Worm (Caenorhabditis elegans) whole organism, L4 larva: ENCODE measurements around the gene C17G1.2.

ENCODE experiments used
- F10B5.3 ChIP-seq: sonication (generic microtip); optimal IDR thresholded peaks from 2 replicates; lab custom pipeline; 2016; ENCODE audit warnings: mild to moderate bottlenecking, missing genetic modification characterization, missing compliant biosample characterization
- F49E8.2 ChIP-seq: sonication (generic microtip); optimal IDR thresholded peaks from 2 replicates; lab custom pipeline; 2016; ENCODE audit warnings: missing compliant biosample characterization, mild to moderate bottlenecking, missing genetic modification characterization, borderline replicate concordance
- T20F7.1 ChIP-seq: fragments of 200-800 bp; sonication (Bioruptor generic); optimal IDR thresholded peaks from 2 replicates; lab custom pipeline; 2018; ENCODE audit warnings: mild to moderate bottlenecking, missing genetic modification characterization, missing compliant biosample characterization
- T26A8.4 ChIP-seq: fragments of 200-800 bp; sonication (Bioruptor generic); IDR thresholded peaks from 2 replicates; pipeline ENCODE4 v1.3.6; 2022; ENCODE audit warnings: missing genetic modification characterization, missing compliant biosample characterization
- Y105C5A.15 ChIP-seq: fragments of 200-800 bp; sonication (Bioruptor generic); IDR thresholded peaks from 2 replicates; pipeline ENCODE4 v1.3.6; 2022; ENCODE audit warnings: missing genetic modification characterization, missing compliant biosample characterization
- Y48G9A.11 ChIP-seq: fragments of 200-800 bp; sonication (Bioruptor generic); IDR thresholded peaks from 2 replicates; pipeline ENCODE4 v1.3.6; 2022; ENCODE audit warnings: missing genetic modification reagents, missing genetic modification characterization, missing compliant biosample characterization
- aha-1 ChIP-seq: fragments of 150-350 bp; peaks from one replicate; lab custom pipeline; 2014; ENCODE audit warnings: missing biosample characterization, missing genetic modification characterization
- ama-1 ChIP-seq: fragments of 150-350 bp; optimal IDR thresholded peaks from 2 replicates; lab custom pipeline; 2014; ENCODE audit warnings: inconsistent platforms, mixed read lengths
- arid-1 ChIP-seq: fragments of 200-800 bp; sonication (Bioruptor generic); conservative IDR thresholded peaks from 2 replicates; pipeline ENCODE4 v1.3.6; 2022; ENCODE audit warnings: missing genetic modification reagents, missing genetic modification characterization, missing compliant biosample characterization
- ceh-32 ChIP-seq: sonication (generic microtip); optimal IDR thresholded peaks from 2 replicates; lab custom pipeline; 2016; ENCODE audit warnings: mild to moderate bottlenecking, missing genetic modification characterization, missing compliant biosample characterization; ENCODE audit not compliant: poor library complexity
- ceh-44 ChIP-seq: fragments of 200-800 bp; sonication (Bioruptor generic); IDR thresholded peaks from 2 replicates; pipeline ENCODE4 v1.3.6; 2022; ENCODE audit warnings: missing genetic modification reagents, missing genetic modification characterization, missing compliant biosample characterization
- ces-1 ChIP-seq: fragments of 150-350 bp; sonication (generic microtip); optimal IDR thresholded peaks from 4 replicates; lab custom pipeline; 2014; ENCODE audit warnings: missing biosample characterization, missing genetic modification reagents, missing genetic modification characterization
- daf-16 ChIP-seq, 3 experiments: sonication (generic microtip); optimal IDR thresholded peaks; 2 replicates each; lab custom pipeline; 2016 to 2017; ENCODE audit warnings: missing genetic modification characterization in 3 of 3, missing genetic modification reagents in 3 of 3, mild to moderate bottlenecking in 2 of 3, missing compliant biosample characterization in 2 of 3, missing biosample characterization in 1 of 3, moderate library complexity in 1 of 3
- dmd-8 ChIP-seq: fragments of 200-800 bp; sonication (Bioruptor generic); IDR thresholded peaks from 2 replicates; pipeline ENCODE4 v1.3.6; 2022; ENCODE audit warnings: missing genetic modification characterization, missing compliant biosample characterization
- dmd-9 ChIP-seq: fragments of 200-800 bp; sonication (Bioruptor generic); IDR thresholded peaks from 2 replicates; pipeline ENCODE4 v1.3.6; 2022; ENCODE audit warnings: missing genetic modification reagents, missing genetic modification characterization, missing compliant biosample characterization
- dpl-1 ChIP-seq: fragments of 150-350 bp; optimal IDR thresholded peaks from 2 replicates; lab custom pipeline; 2014; ENCODE audit warnings: missing biosample characterization, missing genetic modification reagents, missing genetic modification characterization
- dve-1 ChIP-seq: sonication (generic microtip); optimal IDR thresholded peaks from 2 replicates; lab custom pipeline; 2017; ENCODE audit warnings: antibody characterized with exemption, mild to moderate bottlenecking, missing genetic modification characterization, missing compliant biosample characterization; ENCODE audit not compliant: insufficient read depth
- fkh-10 ChIP-seq: fragments of 150-350 bp; optimal IDR thresholded peaks from 2 replicates; lab custom pipeline; 2014; ENCODE audit warnings: missing biosample characterization, missing genetic modification reagents, missing genetic modification characterization
- hlh-30 ChIP-seq: sonication (generic microtip); optimal IDR thresholded peaks from 2 replicates; lab custom pipeline; 2017; ENCODE audit warnings: antibody characterized with exemption, mild to moderate bottlenecking, missing genetic modification characterization, missing compliant biosample characterization; ENCODE audit not compliant: insufficient read depth
- hmg-1.1 ChIP-seq: fragments of 200-800 bp; sonication (Bioruptor generic); IDR thresholded peaks from 2 replicates; pipeline ENCODE4 v1.3.6; 2022; ENCODE audit warnings: missing genetic modification reagents, missing genetic modification characterization, missing compliant biosample characterization
- lim-7 ChIP-seq: fragments of 200-800 bp; sonication (Bioruptor generic); IDR thresholded peaks from 2 replicates; pipeline ENCODE4 v1.3.6; 2022; ENCODE audit warnings: missing genetic modification characterization, missing compliant biosample characterization
- lin-13 ChIP-seq: fragments of 150-350 bp; optimal IDR thresholded peaks from 2 replicates; lab custom pipeline; 2014; ENCODE audit warnings: missing biosample characterization, missing genetic modification reagents, missing genetic modification characterization
- lin-15B ChIP-seq: fragments of 150-350 bp; sonication (generic microtip); optimal IDR thresholded peaks from 3 replicates; lab custom pipeline; 2014; ENCODE audit warnings: missing biosample characterization, missing genetic modification characterization
- lin-29 ChIP-seq: fragments of 200-800 bp; sonication (Bioruptor generic); IDR thresholded peaks from 2 replicates; pipeline ENCODE4 v1.3.6; 2022; ENCODE audit warnings: missing genetic modification reagents, missing genetic modification characterization, missing compliant biosample characterization
- lsy-2 ChIP-seq, 2 experiments: fragments of 150-350 bp in 1 of 2; sonication (generic microtip) in 1 of 2; optimal IDR thresholded peaks; 2 replicates each; lab custom pipeline; 2014 to 2017; ENCODE audit warnings: missing biosample characterization in 2 of 2, missing genetic modification characterization in 2 of 2
- madf-5 ChIP-seq, 2 experiments: fragments of 200-800 bp; sonication (Bioruptor generic); IDR thresholded peaks; 2 replicates each; pipeline ENCODE4 v1.3.6; 2022; ENCODE audit warnings: missing compliant biosample characterization in 2 of 2, missing genetic modification characterization in 2 of 2
- mdl-1 ChIP-seq, 2 experiments: fragments of 150-350 bp in 1 of 2; sonication (generic microtip) in 1 of 2; optimal IDR thresholded peaks; 2 replicates each; lab custom pipeline; 2014 to 2017; ENCODE audit warnings: missing biosample characterization in 2 of 2, missing genetic modification characterization in 2 of 2
- mxl-3 ChIP-seq: fragments of 200-800 bp; sonication (Bioruptor generic); optimal IDR thresholded peaks from 2 replicates; lab custom pipeline; 2018; ENCODE audit warnings: mild to moderate bottlenecking, missing genetic modification characterization, missing compliant biosample characterization
- nhr-28 ChIP-seq: fragments of 150-350 bp; optimal IDR thresholded peaks from 2 replicates; lab custom pipeline; 2014; ENCODE audit warnings: missing biosample characterization, missing genetic modification characterization
- nhr-41 ChIP-seq: fragments of 200-800 bp; sonication (Bioruptor generic); IDR thresholded peaks from 2 replicates; pipeline ENCODE4 v1.3.6; 2022; ENCODE audit warnings: missing genetic modification reagents, missing genetic modification characterization, missing compliant biosample characterization
- nhr-76 ChIP-seq: fragments of 150-350 bp; optimal IDR thresholded peaks from 2 replicates; lab custom pipeline; 2014; ENCODE audit warnings: missing biosample characterization, missing genetic modification characterization
- nhr-77 ChIP-seq: fragments of 150-350 bp; optimal IDR thresholded peaks from 2 replicates; lab custom pipeline; 2014; ENCODE audit warnings: missing biosample characterization, missing genetic modification characterization
- php-3 ChIP-seq: fragments of 200-800 bp; sonication (Bioruptor generic); IDR thresholded peaks from 2 replicates; pipeline ENCODE4 v1.3.6; 2022; ENCODE audit warnings: missing genetic modification reagents, missing genetic modification characterization, missing compliant biosample characterization
- rbr-2 ChIP-seq: sonication (generic microtip); optimal IDR thresholded peaks from 2 replicates; lab custom pipeline; 2016; ENCODE audit warnings: missing genotype, missing genetic modification characterization, missing compliant biosample characterization
- set-16 ChIP-seq: fragments of 200-800 bp; sonication (Bioruptor generic); IDR thresholded peaks from 2 replicates; pipeline ENCODE4 v1.3.6; 2022; ENCODE audit warnings: missing genetic modification reagents, missing genetic modification characterization, missing compliant biosample characterization
- unc-62 ChIP-seq, 3 experiments: fragments of 150-350 bp in 1 of 3; sonication (generic microtip); optimal IDR thresholded peaks in 2 of 3; peaks in 1 of 3; 1 replicate in 1 of 3; 2 replicates in 2 of 3; lab custom pipeline; 2014 to 2017; ENCODE audit warnings: missing biosample characterization in 3 of 3, missing genetic modification characterization in 3 of 3, missing genetic modification reagents in 3 of 3, missing genotype in 1 of 3
- ztf-7 ChIP-seq: fragments of 150-350 bp; optimal IDR thresholded peaks from 2 replicates; lab custom pipeline; 2014; ENCODE audit warnings: missing biosample characterization, missing genetic modification characterization

Gene C17G1.2

ce11 chrX:9899426-9900131, 21.8 kb upstream of the C17G1.2 start, which contains the start of gene phf-34:
Gene phf-34, minus strand, starts transcription at chrX:9899476.
- no peak for TF ChIP-seq lin-29 (GFP tag; lab: Robert Waterston, UW)
- TF ChIP-seq fkh-10 (GFP tag; lab: Kevin White, UChicago) = peak; percentile 56
- TF ChIP-seq mdl-1 (tag; optimal IDR thresholded peaks at IDR 0.05; lab: Kevin White, UChicago) = peak in 1 of 2 experiments; percentile 60
- TF ChIP-seq rbr-2 = peak; percentile 58
- TF ChIP-seq dve-1 (tag; lab: Kevin White, UChicago) = peak; percentile 45
- no peak for TF ChIP-seq T20F7.1
- TF ChIP-seq F10B5.3 = no peak
- TF ChIP-seq arid-1 = 0 out of 2 replicates have a peak, but pooled peaks have one; percentile 24
- no peak for TF ChIP-seq php-3 (GFP tag; lab: Robert Waterston, UW)
- peak; percentile 70 for TF ChIP-seq hmg-1.1 (GFP tag; lab: Robert Waterston, UW)
- no peak for TF ChIP-seq ztf-7
- TF ChIP-seq daf-16 (GFP tag; optimal IDR thresholded peaks at IDR 0.05; lab: Kevin White, UChicago) = no peak
- TF ChIP-seq daf-16 (tag; optimal IDR thresholded peaks at IDR 0.05; lab: Kevin White, UChicago) = peak; percentile 41
- TF ChIP-seq aha-1 (tag; lab: Kevin White, UChicago) = peak; percentile 72
- TF ChIP-seq nhr-77 (tag; lab: Kevin White, UChicago) = peak; percentile 5
- peak in 1 of 2 experiments; percentile 61 for TF ChIP-seq unc-62 (GFP tag; optimal IDR thresholded peaks at IDR 0.05 in 1 of 2; lab: Kevin White, UChicago)
- TF ChIP-seq unc-62 (tag; optimal IDR thresholded peaks at IDR 0.05; lab: Kevin White, UChicago) = no peak
- TF ChIP-seq ceh-44 (GFP tag; lab: Robert Waterston, UW) = no peak
- TF ChIP-seq nhr-41 (GFP tag; lab: Robert Waterston, UW) = no peak
- TF ChIP-seq lsy-2 (tag; optimal IDR thresholded peaks at IDR 0.05; lab: Kevin White, UChicago) = peak in 1 of 2 experiments; percentile 58
- TF ChIP-seq mxl-3 = peak; percentile 58
- peak; percentile 70 for TF ChIP-seq nhr-28 (tag; lab: Kevin White, UChicago)
- TF ChIP-seq set-16 = no peak
- peak; percentile 62 for TF ChIP-seq hlh-30 (tag; lab: Kevin White, UChicago)
- peak; percentile 14 for TF ChIP-seq dpl-1
- TF ChIP-seq nhr-76 (tag; lab: Kevin White, UChicago) = no peak

DNA sequence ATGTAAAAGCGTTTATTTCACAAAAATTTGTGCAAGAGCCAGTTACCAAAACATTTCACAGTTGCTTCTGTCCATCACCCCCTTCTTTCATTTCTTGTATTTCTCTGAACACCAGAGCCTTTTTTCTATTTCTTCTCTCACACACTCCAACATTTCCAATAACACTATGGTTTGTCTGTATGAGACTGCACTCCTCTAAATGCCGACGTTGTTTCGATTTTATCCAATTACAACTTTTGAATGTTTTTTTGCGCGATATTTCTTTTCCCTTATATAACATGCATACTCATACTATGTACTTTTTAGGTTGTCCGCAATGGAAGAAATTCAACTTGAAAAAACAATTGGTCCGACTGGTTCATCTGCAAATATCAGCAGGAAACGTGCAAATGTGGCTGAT, 15.5 kb upstream of the C17G1.2 start, which contains the start of gene F21G4.5:
TSS of gene F21G4.5 (plus strand) at position 301 of the 400 bp plus-strand sequence.
- TF ChIP-seq arid-1 (no peak), dmd-9 (GFP tag; lab: Robert Waterston, UW) (no peak), madf-5 (GFP tag; IDR thresholded peaks at IDR 0.05; lab: Robert Waterston, UW) (no peak), fkh-10 (GFP tag; lab: Kevin White, UChicago) (no peak), Y48G9A.11 (no peak), F49E8.2 (tag; lab: Kevin White, UChicago) (no peak)

ce11 chrX:9917362-9917761, 4.0 kb upstream of the C17G1.2 start, which contains the start of gene F21G4.6:
Gene F21G4.6, minus strand, starts transcription at chrX:9917448.
- TF ChIP-seq rbr-2 (no peak), F49E8.2 (tag; lab: Kevin White, UChicago) (no peak), ceh-32 (tag; lab: Kevin White, UChicago) (no peak), dve-1 (tag; lab: Kevin White, UChicago) (no peak), T26A8.4 (GFP tag; lab: Robert Waterston, UW) (no peak), mdl-1 (tag; optimal IDR thresholded peaks at IDR 0.05; lab: Kevin White, UChicago) (no peak), lin-13 (GFP tag; lab: Kevin White, UChicago) (no peak), Y105C5A.15 (no peak), lim-7 (GFP tag; lab: Robert Waterston, UW) (no peak), ces-1 (no peak), ama-1 (lab: Kevin White, UChicago) (no peak), lin-15B (no peak), madf-5 (GFP tag; IDR thresholded peaks at IDR 0.05; lab: Robert Waterston, UW) (no peak), hlh-30 (tag; lab: Kevin White, UChicago) (no peak), dmd-8 (GFP tag; lab: Robert Waterston, UW) (no peak)
- TF ChIP-seq, all 104 proteins: peak for 0
